Fruit fly (Drosophila melanogaster) whole organism, embryonic: ENCODE data around the gene Irc.
A peak's percentile ranks its signal among the peaks of the same experiment; 100 is the strongest.

Experiments
- Asciz ChIP-seq: fragments of 200-800 bp; sonication (Bioruptor generic); optimal IDR thresholded peaks from 2 replicates; lab custom pipeline; 2017; ENCODE audit warnings: missing biosample characterization, mild to moderate bottlenecking, missing genetic modification characterization, missing genetic modification reagents
- Atf3 ChIP-seq: fragments of 200-800 bp; sonication (Bioruptor generic); optimal IDR thresholded peaks from 3 replicates; lab custom pipeline; 2016; ENCODE audit warnings: missing biosample characterization, missing genetic modification characterization
- B-H1 ChIP-seq: fragments of 200-800 bp; sonication (Bioruptor generic); IDR thresholded peaks from 3 replicates; pipeline ENCODE4 v1.3.6; 2022; ENCODE audit warnings: missing biosample characterization, missing genetic modification characterization
- BEAF-32 ChIP-seq: fragments of 200-800 bp; sonication (Bioruptor generic); optimal IDR thresholded peaks from 3 replicates; lab custom pipeline; 2017; ENCODE audit warnings: missing biosample characterization, missing genetic modification characterization, mild to moderate bottlenecking, moderate library complexity, missing genetic modification reagents
- CG10147 ChIP-seq: fragments of 200-800 bp; sonication (Bioruptor generic); optimal IDR thresholded peaks from 2 replicates; lab custom pipeline; 2019; ENCODE audit warnings: missing biosample characterization, mild to moderate bottlenecking, missing genetic modification characterization, moderate library complexity
- CG10209 ChIP-seq: fragments of 200-800 bp; sonication (Bioruptor generic); optimal IDR thresholded peaks from 3 replicates; lab custom pipeline; 2017; ENCODE audit warnings: missing biosample characterization, mild to moderate bottlenecking, missing genetic modification characterization, missing genetic modification reagents
- CG1233 ChIP-seq: fragments of 200-800 bp; sonication (Bioruptor generic); optimal IDR thresholded peaks from 4 replicates; lab custom pipeline; 2018; ENCODE audit warnings: missing biosample characterization, mild to moderate bottlenecking, missing genetic modification characterization
- CG13287 ChIP-seq: fragments of 200-800 bp; sonication (Bioruptor generic); IDR thresholded peaks from 2 replicates; pipeline ENCODE4 v1.3.6; 2022; ENCODE audit warnings: missing biosample characterization, missing genetic modification characterization; ENCODE audit not compliant: partially characterized antibody
- CG13775 ChIP-seq: fragments of 200-800 bp; sonication (Bioruptor generic); optimal IDR thresholded peaks from 3 replicates; lab custom pipeline; 2017; ENCODE audit warnings: missing biosample characterization, mild to moderate bottlenecking, missing genetic modification characterization
- CG14441 ChIP-seq: fragments of 200-800 bp; sonication (Bioruptor generic); IDR thresholded peaks from 2 replicates; pipeline ENCODE4 v1.3.6; 2022; ENCODE audit warnings: missing biosample characterization, missing genetic modification characterization
- CG14667 ChIP-seq: fragments of 200-800 bp; sonication (Bioruptor generic); IDR thresholded peaks from 2 replicates; pipeline ENCODE4 v1.3.6; 2022; ENCODE audit warnings: missing biosample characterization, missing genetic modification characterization
- CG1529 ChIP-seq: fragments of 200-800 bp; sonication (Bioruptor generic); optimal IDR thresholded peaks from 3 replicates; lab custom pipeline; 2018; ENCODE audit warnings: missing biosample characterization, missing genetic modification characterization
- CG16815 ChIP-seq: fragments of 200-800 bp; sonication (Bioruptor generic); optimal IDR thresholded peaks from 3 replicates; lab custom pipeline; 2017; ENCODE audit warnings: missing biosample characterization, mild to moderate bottlenecking, missing genetic modification characterization
- CG17912 ChIP-seq: fragments of 200-800 bp; sonication (Bioruptor generic); optimal IDR thresholded peaks from 2 replicates; lab custom pipeline; 2018; ENCODE audit warnings: missing biosample characterization, mild to moderate bottlenecking, missing genetic modification characterization
- CG1792 ChIP-seq: fragments of 200-800 bp; sonication (Bioruptor generic); optimal IDR thresholded peaks from 2 replicates; lab custom pipeline; 2016; ENCODE audit warnings: missing biosample characterization, missing genetic modification characterization
- CG1832 ChIP-seq: fragments of 200-800 bp; sonication (Bioruptor generic); optimal IDR thresholded peaks from 2 replicates; lab custom pipeline; 2017; ENCODE audit warnings: missing biosample characterization, mild to moderate bottlenecking, missing genetic modification characterization, inconsistent platforms
- CG18599 ChIP-seq: fragments of 200-800 bp; sonication (Bioruptor generic); optimal IDR thresholded peaks from 3 replicates; lab custom pipeline; 2017; ENCODE audit warnings: missing biosample characterization, missing genetic modification characterization, mild to moderate bottlenecking, moderate library complexity, missing genetic modification reagents
- CG3281 ChIP-seq: fragments of 200-800 bp; sonication (Bioruptor generic); optimal IDR thresholded peaks from 3 replicates; lab custom pipeline; 2017; ENCODE audit warnings: missing biosample characterization, mild to moderate bottlenecking, missing genetic modification characterization
- CG4282 ChIP-seq: fragments of 200-800 bp; sonication (Bioruptor generic); optimal IDR thresholded peaks from 2 replicates; lab custom pipeline; 2016; ENCODE audit warnings: missing biosample characterization, missing genetic modification characterization
- CG4707 ChIP-seq: fragments of 200-800 bp; sonication (Bioruptor generic); optimal IDR thresholded peaks from 2 replicates; lab custom pipeline; 2018; ENCODE audit warnings: missing biosample characterization, mild to moderate bottlenecking, missing genetic modification characterization, moderate library complexity
- CG6254 ChIP-seq: fragments of 200-800 bp; sonication (Bioruptor generic); optimal IDR thresholded peaks from 3 replicates; lab custom pipeline; 2017; ENCODE audit warnings: mild to moderate bottlenecking, missing biosample characterization, missing genetic modification reagents, missing genetic modification characterization
- CG6765 ChIP-seq: fragments of 200-800 bp; sonication (Bioruptor generic); optimal IDR thresholded peaks from 3 replicates; lab custom pipeline; 2017; ENCODE audit warnings: missing biosample characterization, mild to moderate bottlenecking, missing genetic modification characterization
- CG6813 ChIP-seq: fragments of 200-800 bp; sonication (Bioruptor generic); optimal IDR thresholded peaks from 2 replicates; lab custom pipeline; 2017; ENCODE audit warnings: missing biosample characterization, missing genetic modification characterization, mild to moderate bottlenecking, moderate library complexity, missing genetic modification reagents
- CG9876 ChIP-seq: fragments of 200-800 bp; sonication (Bioruptor generic); optimal IDR thresholded peaks from 2 replicates; lab custom pipeline; 2016; ENCODE audit warnings: missing biosample characterization, missing genetic modification characterization
- Hand ChIP-seq: fragments of 200-800 bp; sonication (Bioruptor generic); optimal IDR thresholded peaks from 2 replicates; lab custom pipeline; 2017; ENCODE audit warnings: mild to moderate bottlenecking, missing biosample characterization, missing genetic modification reagents, missing genetic modification characterization
- Hr3 ChIP-seq: fragments of 200-800 bp; sonication (Bioruptor generic); optimal IDR thresholded peaks from 3 replicates; lab custom pipeline; 2016; ENCODE audit warnings: missing biosample characterization, missing genetic modification characterization
- Hr39 ChIP-seq: fragments of >200 bp; optimal IDR thresholded peaks from 2 replicates; lab custom pipeline; 2017
- Jarid2 ChIP-seq: fragments of 200-800 bp; sonication (Bioruptor generic); optimal IDR thresholded peaks from 3 replicates; lab custom pipeline; 2017; ENCODE audit warnings: mild to moderate bottlenecking, missing biosample characterization, missing genetic modification reagents, missing genetic modification characterization
- Kr ChIP-seq: fragments of 200-800 bp; sonication (Bioruptor generic); optimal IDR thresholded peaks from 2 replicates; lab custom pipeline; 2017; ENCODE audit warnings: missing biosample characterization, mild to moderate bottlenecking, missing genetic modification characterization
- Lhr ChIP-seq: fragments of 200-800 bp; sonication (Bioruptor generic); optimal IDR thresholded peaks from 3 replicates; lab custom pipeline; 2017; ENCODE audit warnings: mild to moderate bottlenecking, missing biosample characterization, missing genetic modification reagents, missing genetic modification characterization
- Lpt ChIP-seq: fragments of >200 bp; optimal IDR thresholded peaks from 2 replicates; lab custom pipeline; 2018; ENCODE audit warnings: missing biosample characterization, missing genetic modification characterization
- Nf-YA ChIP-seq: fragments of 200-800 bp; sonication (Bioruptor generic); IDR thresholded peaks from 2 replicates; pipeline ENCODE4 v1.3.6; 2022; ENCODE audit warnings: missing biosample characterization, missing genetic modification characterization
- Scr ChIP-seq: fragments of 200-800 bp; sonication (Bioruptor generic); IDR thresholded peaks from 2 replicates; pipeline ENCODE4 v1.3.6; 2022; ENCODE audit warnings: missing biosample characterization, missing genetic modification characterization; ENCODE audit not compliant: partially characterized antibody
- Six4 ChIP-seq: fragments of 200-800 bp; sonication (Bioruptor generic); optimal IDR thresholded peaks from 2 replicates; lab custom pipeline; 2016; ENCODE audit warnings: missing biosample characterization, missing genetic modification characterization
- TFAM ChIP-seq: fragments of 200-800 bp; sonication (Bioruptor generic); optimal IDR thresholded peaks from 2 replicates; lab custom pipeline; 2017; ENCODE audit warnings: missing biosample characterization, missing genetic modification characterization, inconsistent platforms
- YL-1 ChIP-seq: fragments of 200-800 bp; sonication (Bioruptor generic); optimal IDR thresholded peaks from 3 replicates; lab custom pipeline; 2017; ENCODE audit warnings: missing biosample characterization, mild to moderate bottlenecking, missing genetic modification characterization
- br ChIP-seq: fragments of >200 bp; optimal IDR thresholded peaks from 2 replicates; lab custom pipeline; 2017
- corto ChIP-seq: fragments of 200-800 bp; sonication (Bioruptor generic); optimal IDR thresholded peaks from 2 replicates; lab custom pipeline; 2016; ENCODE audit warnings: missing biosample characterization, mild to moderate bottlenecking, missing genetic modification characterization, moderate library complexity
- crc ChIP-seq: fragments of 200-800 bp; sonication (Bioruptor generic); optimal IDR thresholded peaks from 2 replicates; lab custom pipeline; 2016; ENCODE audit warnings: missing biosample characterization, missing genetic modification characterization
- da ChIP-seq: fragments of 200-800 bp; sonication (Bioruptor generic); optimal IDR thresholded peaks from 2 replicates; lab custom pipeline; 2016; ENCODE audit warnings: missing biosample characterization, missing genetic modification characterization
- dysf ChIP-seq: fragments of 200-800 bp; sonication (Bioruptor generic); IDR thresholded peaks from 3 replicates; pipeline ENCODE4 v1.3.6; 2022; ENCODE audit warnings: missing biosample characterization, missing genetic modification characterization
- gem ChIP-seq: fragments of 200-800 bp; sonication (Bioruptor generic); optimal IDR thresholded peaks from 2 replicates; lab custom pipeline; 2019; ENCODE audit warnings: missing biosample characterization, mild to moderate bottlenecking, missing genetic modification characterization, moderate library complexity
- h ChIP-seq: fragments of >200 bp; optimal IDR thresholded peaks from 2 replicates; lab custom pipeline; 2017
- hth ChIP-seq: fragments of >200 bp; optimal IDR thresholded peaks from 2 replicates; lab custom pipeline; 2017; ENCODE audit warnings: inconsistent platforms
- nom ChIP-seq: fragments of 200-800 bp; sonication (Bioruptor generic); optimal IDR thresholded peaks from 2 replicates; lab custom pipeline; 2017; ENCODE audit warnings: missing biosample characterization, missing genetic modification characterization, mild to moderate bottlenecking, moderate library complexity, missing genetic modification reagents
- p53 ChIP-seq: fragments of 200-800 bp; sonication (Bioruptor generic); optimal IDR thresholded peaks from 2 replicates; lab custom pipeline; 2016; ENCODE audit warnings: missing biosample characterization, missing genetic modification characterization
- pb ChIP-seq: fragments of 200-800 bp; sonication (Bioruptor generic); optimal IDR thresholded peaks from 3 replicates; lab custom pipeline; 2016; ENCODE audit warnings: missing biosample characterization, missing genetic modification characterization
- sens ChIP-seq: fragments of 200-800 bp; sonication (Bioruptor generic); peaks from one replicate; lab custom pipeline; 2016; ENCODE audit warnings: missing biosample characterization, missing genetic modification characterization
- zen2 ChIP-seq: fragments of 200-800 bp; sonication (Bioruptor generic); IDR thresholded peaks from 3 replicates; pipeline ENCODE4 v1.3.6; 2022; ENCODE audit warnings: missing biosample characterization, missing genetic modification characterization; ENCODE audit not compliant: partially characterized antibody
- zfh1 ChIP-seq: fragments of 200-800 bp; sonication (Bioruptor generic); IDR thresholded peaks from 3 replicates; pipeline ENCODE4 v1.3.6; 2022; ENCODE audit warnings: missing biosample characterization, missing genetic modification characterization

Gene Irc

DNA sequence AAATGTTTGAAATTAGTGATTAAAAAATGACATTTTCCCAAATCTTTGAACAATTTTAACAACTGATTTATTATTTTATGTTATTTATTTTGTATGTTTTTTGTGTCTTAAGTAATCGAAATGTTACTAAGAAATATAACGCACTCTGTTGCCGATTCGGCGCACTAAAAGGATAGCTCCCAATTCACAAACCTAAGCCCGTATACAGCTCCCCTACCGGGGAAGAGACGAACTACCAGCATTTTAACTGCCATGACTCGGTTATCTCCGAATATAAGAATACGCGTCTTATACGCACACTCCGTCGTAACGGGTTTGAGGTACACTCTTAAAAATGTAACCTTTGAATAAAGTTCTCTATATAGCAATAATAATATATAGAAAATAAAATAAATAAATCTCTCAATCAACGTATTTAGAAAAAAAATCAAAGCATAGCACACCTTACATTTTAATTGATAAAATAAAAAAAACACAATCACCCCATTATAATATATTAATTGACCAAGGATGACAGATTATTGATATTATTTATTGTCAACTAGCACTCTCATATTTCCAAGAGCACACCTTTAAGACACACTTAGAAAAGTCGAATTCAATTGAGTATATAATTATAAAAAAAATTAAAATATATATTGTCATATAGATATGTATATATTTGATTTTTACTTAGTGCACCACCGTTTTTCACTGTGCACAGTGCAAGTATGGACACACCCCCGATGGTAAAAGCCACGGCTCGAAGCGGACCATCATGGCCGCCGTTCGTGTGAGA, 44.7 kb upstream of the Irc start (continued):
- TF ChIP-seq Lhr, result peak; percentile 24
- TF ChIP-seq Asciz (GFP tag; lab: Kevin White, UChicago), result peak; percentile 82
- peak; percentile 89 for TF ChIP-seq sens
- peak; percentile 70 for TF ChIP-seq CG16815 (GFP tag; lab: Kevin White, UChicago)
- no peak for TF ChIP-seq Hr39 (lab: Kevin White, UChicago)
- TF ChIP-seq Six4 (GFP tag; lab: Kevin White, UChicago), result peak; percentile 74
- no peak for TF ChIP-seq zen2 (GFP tag; lab: Robert Waterston, UW)
- no peak for TF ChIP-seq CG1792
- peak; percentile 81 for TF ChIP-seq CG6813 (GFP tag; lab: Kevin White, UChicago)
- TF ChIP-seq crc (GFP tag; lab: Kevin White, UChicago), result no peak
- TF ChIP-seq Atf3 (GFP tag; lab: Kevin White, UChicago), result peak; percentile 2
- peak; percentile 20; the same call in 1 of the 2 replicates for TF ChIP-seq CG14667 (GFP tag; lab: Robert Waterston, UW)
- peak; percentile 87 for TF ChIP-seq Hr3 (GFP tag; lab: Kevin White, UChicago)
- no peak for TF ChIP-seq Nf-YA
- no peak for TF ChIP-seq da
- TF ChIP-seq hth, result no peak
- TF ChIP-seq TFAM (GFP tag; lab: Kevin White, UChicago), result no peak
- no peak for TF ChIP-seq BEAF-32
- peak; percentile 84 for TF ChIP-seq CG1233
- TF ChIP-seq CG4282 (GFP tag; lab: Kevin White, UChicago), result no peak
- no peak; the same call in 2 of the 3 replicates for TF ChIP-seq B-H1
- no peak for TF ChIP-seq h (lab: Kevin White, UChicago)
- TF ChIP-seq pb, result no peak
- no peak for TF ChIP-seq Lpt (GFP tag; lab: Kevin White, UChicago)
- peak; percentile 94 for TF ChIP-seq CG13775 (GFP tag; lab: Kevin White, UChicago)
- TF ChIP-seq Hand (GFP tag; lab: Kevin White, UChicago), result peak; percentile 74
- no peak for TF ChIP-seq nom
- peak; percentile 95 for TF ChIP-seq gem (tag; lab: Kevin White, UChicago)
- TF ChIP-seq CG6765 (GFP tag; lab: Kevin White, UChicago), result peak; percentile 81
- TF ChIP-seq CG9876, result peak; percentile 26
- TF ChIP-seq CG3281 (GFP tag; lab: Kevin White, UChicago), result peak; percentile 88
- peak; percentile 81 for TF ChIP-seq CG6254 (GFP tag; lab: Kevin White, UChicago)
- TF ChIP-seq YL-1 (GFP tag; lab: Kevin White, UChicago), result peak; percentile 48
- TF ChIP-seq br (lab: Kevin White, UChicago), result no peak
- TF ChIP-seq CG10147, result no peak
- peak; percentile 10; the same call in 1 of the 2 replicates for TF ChIP-seq CG13287 (GFP tag; lab: Robert Waterston, UW)
- peak; percentile 49 for TF ChIP-seq CG4707 (GFP tag; lab: Kevin White, UChicago)
- peak; percentile 90 for TF ChIP-seq CG10209 (GFP tag; lab: Kevin White, UChicago)
- no peak for TF ChIP-seq corto
- no peak for TF ChIP-seq Kr (GFP tag; lab: Kevin White, UChicago)
- TF ChIP-seq zfh1 (GFP tag; lab: Robert Waterston, UW), result peak; percentile 66
- TF ChIP-seq p53 (GFP tag; lab: Kevin White, UChicago), result no peak
- TF ChIP-seq dysf (GFP tag; lab: Robert Waterston, UW), result peak; percentile 66
- no peak for TF ChIP-seq CG1832 (GFP tag; lab: Kevin White, UChicago)
- peak; percentile 41 for TF ChIP-seq CG17912 (GFP tag; lab: Kevin White, UChicago)
- TF ChIP-seq CG1529, result peak; percentile 48
- TF ChIP-seq CG18599 (GFP tag; lab: Kevin White, UChicago), result peak; percentile 84
- TF ChIP-seq CG14441, result peak; percentile 42; the same call in 1 of the 2 replicates
- peak; percentile 46 for TF ChIP-seq Jarid2 (GFP tag; lab: Kevin White, UChicago)
- TF ChIP-seq Scr, result no peak
